Fruit fly (Drosophila melanogaster) whole organism, wandering third instar larva: ENCODE results near the gene Ref1.

Experiments
- Abd-B ChIP-seq: fragments of >200 bp; optimal IDR thresholded peaks from 2 replicates; lab custom pipeline; 2017; ENCODE audit warnings: missing biosample characterization, missing genetic modification characterization
- CG32264 ChIP-seq: fragments of 200-800 bp; sonication (Bioruptor generic); optimal IDR thresholded peaks from 2 replicates; lab custom pipeline; 2016; ENCODE audit warnings: missing biosample characterization, missing genetic modification characterization
- CG9705 ChIP-seq: fragments of 200-800 bp; sonication (Bioruptor generic); optimal IDR thresholded peaks from 2 replicates; lab custom pipeline; 2018; ENCODE audit warnings: missing biosample characterization, mild to moderate bottlenecking, missing genetic modification characterization
- CrebA ChIP-seq: fragments of 200-800 bp; sonication (Bioruptor generic); optimal IDR thresholded peaks from 2 replicates; lab custom pipeline; 2016; ENCODE audit warnings: missing biosample characterization, mild to moderate bottlenecking, missing genetic modification characterization, borderline replicate concordance
- Dif ChIP-seq: fragments of 200-275, 200-300 bp; sonication (Bioruptor generic); optimal IDR thresholded peaks from 2 replicates; lab custom pipeline; 2018; ENCODE audit warnings: missing biosample characterization, missing genetic modification characterization; ENCODE audit not compliant: partially characterized antibody
- GATAd ChIP-seq: sonication (Bioruptor generic); optimal IDR thresholded peaks from 2 replicates; lab custom pipeline; 2016; ENCODE audit warnings: missing biosample characterization, missing genetic modification characterization
- HLH106 ChIP-seq: fragments of 200-800 bp; optimal IDR thresholded peaks from 3 replicates; lab custom pipeline; 2019; ENCODE audit warnings: missing biosample characterization, mild to moderate bottlenecking, missing genetic modification characterization, moderate library complexity
- Hnf4 ChIP-seq: fragments of 200-800 bp; sonication (Bioruptor generic); optimal IDR thresholded peaks from 2 replicates; lab custom pipeline; 2016; ENCODE audit warnings: missing biosample characterization, mild to moderate bottlenecking, missing genetic modification characterization
- Hr83 ChIP-seq: fragments of 200-300 bp; sonication (Bioruptor generic); optimal IDR thresholded peaks from 2 replicates; lab custom pipeline; 2016; ENCODE audit warnings: missing biosample characterization, mild to moderate bottlenecking, missing genetic modification characterization, moderate library complexity; ENCODE audit not compliant: poor library complexity, severe bottlenecking
- Jra ChIP-seq: sonication (Bioruptor generic); optimal IDR thresholded peaks from 2 replicates; lab custom pipeline; 2016; ENCODE audit warnings: missing biosample characterization, missing genetic modification characterization
- Mio ChIP-seq: sonication (Bioruptor generic); optimal IDR thresholded peaks from 2 replicates; lab custom pipeline; 2016; ENCODE audit warnings: missing biosample characterization, missing genetic modification characterization
- Myc ChIP-seq: fragments of >200 bp; optimal IDR thresholded peaks from 2 replicates; lab custom pipeline; 2017
- N ChIP-seq: fragments of >200 bp; optimal IDR thresholded peaks from 2 replicates; lab custom pipeline; 2018; ENCODE audit warnings: missing biosample characterization, missing external identifiers, missing genetic modification characterization
- OdsH ChIP-seq: fragments of 200-800 bp; sonication (Bioruptor generic); optimal IDR thresholded peaks from 2 replicates; lab custom pipeline; 2016; ENCODE audit warnings: missing biosample characterization, mild to moderate bottlenecking, missing genetic modification characterization
- Rel ChIP-seq, 2 experiments: fragments of 200-800 bp; sonication (Bioruptor generic) in 1 of 2; optimal IDR thresholded peaks; 2 replicates in 1 of 2; 3 replicates in 1 of 2; lab custom pipeline; 2016 to 2019; ENCODE audit warnings: mild to moderate bottlenecking in 2 of 2, missing biosample characterization in 2 of 2, missing genetic modification characterization in 2 of 2, moderate library complexity in 1 of 2
- Sp1 ChIP-seq: fragments of 200-800 bp; sonication (Bioruptor generic); optimal IDR thresholded peaks from 3 replicates; lab custom pipeline; 2019; ENCODE audit warnings: missing biosample characterization, mild to moderate bottlenecking, missing genetic modification characterization, moderate library complexity
- Vsx2 ChIP-seq: fragments of 200-300, 225-300 bp; sonication (Bioruptor generic); optimal IDR thresholded peaks from 2 replicates; lab custom pipeline; 2018; ENCODE audit warnings: missing biosample characterization, missing genetic modification characterization; ENCODE audit not compliant: partially characterized antibody
- br ChIP-seq: fragments of 200-800 bp; sonication (Bioruptor generic); optimal IDR thresholded peaks from 2 replicates; lab custom pipeline; 2016; ENCODE audit warnings: missing biosample characterization, missing genetic modification characterization
- brk ChIP-seq: fragments of 200-800 bp; sonication (Bioruptor generic); optimal IDR thresholded peaks from 2 replicates; lab custom pipeline; 2016; ENCODE audit warnings: missing biosample characterization, mild to moderate bottlenecking, missing genetic modification characterization
- dl ChIP-seq, 2 experiments: fragments of 175-275, 200-275 bp in 1 of 2; fragments of 200-275 bp in 1 of 2; sonication (Bioruptor generic); optimal IDR thresholded peaks; lab custom pipeline; 2018; ENCODE audit warnings: mild to moderate bottlenecking in 2 of 2, missing biosample characterization in 2 of 2, missing genetic modification characterization in 2 of 2, moderate library complexity in 2 of 2; ENCODE audit not compliant: partially characterized antibody in 2 of 2, insufficient read depth in 1 of 2
- dmrt93B ChIP-seq: fragments of 200-800 bp; sonication (Bioruptor generic); optimal IDR thresholded peaks from 2 replicates; lab custom pipeline; 2018; ENCODE audit warnings: missing biosample characterization, mild to moderate bottlenecking, missing genetic modification characterization
- dsf ChIP-seq: sonication (Bioruptor generic); optimal IDR thresholded peaks from 2 replicates; lab custom pipeline; 2016; ENCODE audit warnings: missing biosample characterization, missing genetic modification characterization, borderline replicate concordance
- ey ChIP-seq: fragments of 200-800 bp; sonication (Bioruptor generic); optimal IDR thresholded peaks from 2 replicates; lab custom pipeline; 2016; ENCODE audit warnings: missing biosample characterization, missing genetic modification characterization
- foxo ChIP-seq, 2 experiments: fragments of 200-800 bp; sonication (Bioruptor generic); optimal IDR thresholded peaks; 2 replicates in 1 of 2; 3 replicates in 1 of 2; lab custom pipeline; 2016 to 2017; ENCODE audit warnings: missing biosample characterization in 2 of 2, missing genetic modification characterization in 2 of 2
- fru ChIP-seq: fragments of 200-800 bp; sonication (Bioruptor generic); optimal IDR thresholded peaks from 3 replicates; lab custom pipeline; 2016; ENCODE audit warnings: missing biosample characterization, mild to moderate bottlenecking, missing genetic modification characterization
- h ChIP-seq: fragments of 200-800 bp; sonication (Bioruptor generic); optimal IDR thresholded peaks from 3 replicates; lab custom pipeline; 2016; ENCODE audit warnings: missing biosample characterization, mild to moderate bottlenecking, missing genetic modification characterization
- jim ChIP-seq: fragments of 175-275, 200-325 bp; sonication (Bioruptor generic); optimal IDR thresholded peaks from 2 replicates; lab custom pipeline; 2016; ENCODE audit warnings: missing biosample characterization, mild to moderate bottlenecking, missing genetic modification characterization
- lola ChIP-seq: fragments of >200 bp; optimal IDR thresholded peaks from 2 replicates; lab custom pipeline; 2017; ENCODE audit warnings: missing biosample characterization, missing genetic modification characterization
- pan ChIP-seq: fragments of >200 bp; optimal IDR thresholded peaks from 2 replicates; lab custom pipeline; 2017
- psq ChIP-seq: fragments of 200-800 bp; sonication (Bioruptor generic); optimal IDR thresholded peaks from 3 replicates; lab custom pipeline; 2017; ENCODE audit warnings: missing biosample characterization, mild to moderate bottlenecking, missing genetic modification characterization, moderate library complexity
- rgr ChIP-seq: fragments of 200-800 bp; sonication (Bioruptor generic); optimal IDR thresholded peaks from 3 replicates; lab custom pipeline; 2016; ENCODE audit warnings: missing biosample characterization, mild to moderate bottlenecking, missing genetic modification characterization
- sage ChIP-seq: fragments of 200-800 bp; sonication (Bioruptor generic); optimal IDR thresholded peaks from 2 replicates; lab custom pipeline; 2016; ENCODE audit warnings: missing biosample characterization, mild to moderate bottlenecking, missing genetic modification characterization
- sv ChIP-seq: fragments of 200-800 bp; sonication (Bioruptor generic); optimal IDR thresholded peaks from 3 replicates; lab custom pipeline; 2016; ENCODE audit warnings: missing biosample characterization, missing genetic modification characterization
- tai ChIP-seq: sonication (Bioruptor generic); optimal IDR thresholded peaks from 2 replicates; lab custom pipeline; 2016; ENCODE audit warnings: missing biosample characterization, missing genetic modification characterization
- woc ChIP-seq: sonication (Bioruptor generic); optimal IDR thresholded peaks from 2 replicates; lab custom pipeline; 2016; ENCODE audit warnings: missing biosample characterization, mild to moderate bottlenecking, missing genetic modification characterization

Ref1 gene

dm6 chr3R:7124109-7124639 is 44.0 kb upstream of the Ref1 start, which contains the start of the genes Alh and CG10098:
Alh (minus strand) TSS chr3R:7124185.
CG10098 (plus strand) TSS chr3R:7124548.
- TF ChIP-seq woc (GFP tag; lab: Kevin White, UChicago) = peak; percentile 84
- TF ChIP-seq psq (GFP tag; lab: Kevin White, UChicago) = peak; percentile 77
- peak; percentile 76 for TF ChIP-seq OdsH (GFP tag; lab: Kevin White, UChicago)
- peak; percentile 86 for TF ChIP-seq h (GFP tag; lab: Kevin White, UChicago)
- TF ChIP-seq jim (GFP tag; lab: Kevin White, UChicago) = peak; percentile 91
- TF ChIP-seq br (GFP tag; lab: Kevin White, UChicago) = peak; percentile 76
- peak; percentile 89 for TF ChIP-seq Hnf4 (GFP tag; lab: Kevin White, UChicago)
- TF ChIP-seq pan (lab: Kevin White, UChicago) = no peak
- peak; percentile 96 for TF ChIP-seq Hr83 (GFP tag; lab: Kevin White, UChicago)
- TF ChIP-seq Vsx2 (GFP tag; lab: Kevin White, UChicago) = no peak
- TF ChIP-seq foxo (GFP tag; optimal IDR thresholded peaks at IDR 0.05; lab: Kevin White, UChicago) = peak in 1 of 2 experiments; percentile 92
- TF ChIP-seq fru (GFP tag; lab: Kevin White, UChicago) = peak; percentile 84
- no peak for TF ChIP-seq CG32264 (GFP tag; lab: Kevin White, UChicago)
- no peak for TF ChIP-seq Dif
- peak; percentile 89 for TF ChIP-seq ey (GFP tag; lab: Kevin White, UChicago)
- TF ChIP-seq Myc (lab: Kevin White, UChicago) = peak; percentile 1
- TF ChIP-seq HLH106 (tag; lab: Kevin White, UChicago) = peak; percentile 90
- peak; percentile 81 for TF ChIP-seq GATAd
- no peak for TF ChIP-seq Abd-B (GFP tag; lab: Kevin White, UChicago)
- no peak for TF ChIP-seq N (GFP tag; lab: Kevin White, UChicago)
- peak; percentile 79 for TF ChIP-seq CG9705 (GFP tag; lab: Kevin White, UChicago)
- TF ChIP-seq Sp1 (GFP tag; lab: Kevin White, UChicago) = peak; percentile 81
- TF ChIP-seq CrebA (GFP tag; lab: Kevin White, UChicago) = no peak
- TF ChIP-seq dsf (GFP tag; lab: Kevin White, UChicago) = peak; percentile 91
- peak; percentile 88 for TF ChIP-seq Jra
- peak; percentile 79 for TF ChIP-seq dmrt93B (GFP tag; lab: Kevin White, UChicago)
- no peak for TF ChIP-seq Rel (GFP tag; optimal IDR thresholded peaks at IDR 0.05; lab: Kevin White, UChicago)
- peak; percentile 21 for TF ChIP-seq Rel (tag; optimal IDR thresholded peaks at IDR 0.05; lab: Kevin White, UChicago)
- TF ChIP-seq brk (GFP tag; lab: Kevin White, UChicago) = peak; percentile 81
- TF ChIP-seq rgr (GFP tag; lab: Kevin White, UChicago) = peak; percentile 84
- peak; percentile 21 for TF ChIP-seq Mio
- peak; percentile 43 for TF ChIP-seq sage (GFP tag; lab: Kevin White, UChicago)
- peak; percentile 94 for TF ChIP-seq tai (GFP tag; lab: Kevin White, UChicago)
- peak; percentile 84 for TF ChIP-seq sv

dm6 chr3R:7123699-7124098 is 43.5 kb upstream of the Ref1 start:
- TF ChIP-seq OdsH (GFP tag; lab: Kevin White, UChicago) (no peak), lola (peak; percentile 28), dmrt93B (GFP tag; lab: Kevin White, UChicago) (no peak), CG32264 (GFP tag; lab: Kevin White, UChicago) (no peak), Jra (no peak), Hr83 (GFP tag; lab: Kevin White, UChicago) (peak; percentile 87), psq (GFP tag; lab: Kevin White, UChicago) (no peak), Mio (no peak), Dif (peak; percentile 59), h (GFP tag; lab: Kevin White, UChicago) (no peak), rgr (GFP tag; lab: Kevin White, UChicago) (no peak), ey (GFP tag; lab: Kevin White, UChicago) (no peak), dl (GFP tag; optimal IDR thresholded peaks at IDR 0.05; lab: Kevin White, UChicago; ENCODE audit: insufficient read depth in 1 of 2, partially characterized antibody in 2 of 2) (peak in 1 of 2 experiments; percentile 39), sv (no peak)
